Worm (Caenorhabditis elegans) whole organism, L1 larva: ENCODE measurements around the gene Y71H2B.8.

Source experiments
- C04F5.9 ChIP-seq: sonication (generic microtip); optimal IDR thresholded peaks from 2 replicates; lab custom pipeline; 2016; ENCODE audit warnings: missing genetic modification characterization, missing compliant biosample characterization
- C16A3.4 ChIP-seq: fragments of 150-350 bp; optimal IDR thresholded peaks from 2 replicates; lab custom pipeline; 2014; ENCODE audit warnings: missing biosample characterization, missing genetic modification characterization
- C34B4.2 ChIP-seq: sonication (generic microtip); optimal IDR thresholded peaks from 2 replicates; lab custom pipeline; 2017; ENCODE audit warnings: mild to moderate bottlenecking, missing genetic modification characterization, missing compliant biosample characterization
- aly-2 ChIP-seq: fragments of 150-350 bp; optimal IDR thresholded peaks from 2 replicates; lab custom pipeline; 2014; ENCODE audit warnings: missing biosample characterization, missing genetic modification characterization
- ama-1 ChIP-seq: fragments of 150-350 bp; optimal IDR thresholded peaks from 2 replicates; lab custom pipeline; 2014
- blmp-1 ChIP-seq: fragments of 150-350 bp; optimal IDR thresholded peaks from 2 replicates; lab custom pipeline; 2014; ENCODE audit warnings: missing biosample characterization, missing genetic modification characterization
- ceh-63 ChIP-seq: fragments of 200-800 bp; sonication (Bioruptor generic); optimal IDR thresholded peaks from 2 replicates; lab custom pipeline; 2018; ENCODE audit warnings: mild to moderate bottlenecking, missing genetic modification characterization, missing compliant biosample characterization
- ceh-82 ChIP-seq, 3 experiments: fragments of 150-350 bp in 1 of 3; sonication (generic microtip) in 2 of 3; optimal IDR thresholded peaks; 2 replicates each; lab custom pipeline; 2014 to 2017; ENCODE audit warnings: missing biosample characterization in 3 of 3, missing genetic modification characterization in 3 of 3
- ceh-90 ChIP-seq: sonication (generic microtip); optimal IDR thresholded peaks from 2 replicates; lab custom pipeline; 2016; ENCODE audit warnings: missing genetic modification characterization, missing compliant biosample characterization
- dsc-1 ChIP-seq: sonication (generic microtip); optimal IDR thresholded peaks from 2 replicates; lab custom pipeline; 2016; ENCODE audit warnings: mild to moderate bottlenecking, missing genetic modification characterization, missing compliant biosample characterization
- efl-1 ChIP-seq, 4 experiments: fragments of 150-350 bp; optimal IDR thresholded peaks in 3 of 4; peaks in 1 of 4; 1 replicate in 1 of 4; 2 replicates in 3 of 4; lab custom pipeline; 2014; ENCODE audit warnings: missing biosample characterization in 2 of 4, missing genetic modification characterization in 2 of 4, missing genetic modification reagents in 2 of 4
- efl-3 ChIP-seq: fragments of 200-800 bp; sonication (Bioruptor generic); optimal IDR thresholded peaks from 2 replicates; lab custom pipeline; 2018; ENCODE audit warnings: mild to moderate bottlenecking, missing genetic modification characterization, missing compliant biosample characterization
- egl-13 ChIP-seq: sonication (generic microtip); optimal IDR thresholded peaks from 2 replicates; lab custom pipeline; 2016; ENCODE audit warnings: missing genotype, missing genetic modification reagents, missing genetic modification characterization, missing compliant biosample characterization
- elt-2 ChIP-seq: sonication (generic microtip); optimal IDR thresholded peaks from 2 replicates; lab custom pipeline; 2016; ENCODE audit warnings: missing genetic modification characterization, mild to moderate bottlenecking, inconsistent platforms, missing compliant biosample characterization, missing genetic modification reagents
- elt-3 ChIP-seq, 6 experiments: fragments of 150-350 bp in 1 of 6; sonication (generic microtip); optimal IDR thresholded peaks; 2 replicates each; lab custom pipeline; 2017 to 2018; ENCODE audit warnings: missing biosample characterization in 6 of 6, missing genetic modification characterization in 6 of 6, inconsistent platforms in 1 of 6
- ets-5 ChIP-seq: fragments of 200-800 bp; sonication (Bioruptor generic); IDR thresholded peaks from 2 replicates; pipeline ENCODE4 v1.3.6; 2022; ENCODE audit warnings: missing genetic modification characterization, missing compliant biosample characterization
- fkh-4 ChIP-seq: sonication (generic microtip); optimal IDR thresholded peaks from 2 replicates; lab custom pipeline; 2016; ENCODE audit warnings: missing compliant biosample characterization, missing genetic modification characterization, borderline replicate concordance
- fkh-8 ChIP-seq: sonication (generic microtip); optimal IDR thresholded peaks from 2 replicates; lab custom pipeline; 2016; ENCODE audit warnings: mild to moderate bottlenecking, missing genetic modification characterization, missing compliant biosample characterization
- hlh-4 ChIP-seq: sonication (generic microtip); optimal IDR thresholded peaks from 2 replicates; lab custom pipeline; 2016; ENCODE audit warnings: mild to moderate bottlenecking, missing genetic modification characterization, missing compliant biosample characterization
- hpl-2 ChIP-seq: fragments of 150-350 bp; optimal IDR thresholded peaks from 2 replicates; lab custom pipeline; 2014; ENCODE audit warnings: missing biosample characterization, missing genetic modification reagents, missing genetic modification characterization
- isw-1 ChIP-seq: fragments of 200-800 bp; sonication (Bioruptor generic); IDR thresholded peaks from 2 replicates; pipeline ENCODE4 v1.3.6; 2022; ENCODE audit warnings: missing genetic modification characterization, missing compliant biosample characterization
- jun-1 ChIP-seq: fragments of 150-350 bp; optimal IDR thresholded peaks from 2 replicates; lab custom pipeline; 2014; ENCODE audit warnings: missing biosample characterization, missing genetic modification reagents, missing genetic modification characterization
- lin-15B ChIP-seq: fragments of 150-350 bp; sonication (generic microtip); optimal IDR thresholded peaks from 3 replicates; lab custom pipeline; 2014; ENCODE audit warnings: missing biosample characterization, missing genetic modification characterization
- lin-35 ChIP-seq, 2 experiments: fragments of 150-350 bp; optimal IDR thresholded peaks; 2 replicates each; lab custom pipeline; 2014; ENCODE audit warnings: missing biosample characterization in 2 of 2, missing genetic modification characterization in 2 of 2, missing genetic modification reagents in 2 of 2
- lin-39 ChIP-seq: fragments of 150-350 bp; optimal IDR thresholded peaks from 2 replicates; lab custom pipeline; 2014; ENCODE audit warnings: missing biosample characterization, missing genetic modification reagents, missing genetic modification characterization
- lir-3 ChIP-seq: sonication (generic microtip); optimal IDR thresholded peaks from 2 replicates; lab custom pipeline; 2016; ENCODE audit warnings: mild to moderate bottlenecking, missing genetic modification characterization, moderate library complexity, missing compliant biosample characterization; ENCODE audit not compliant: poor library complexity
- mdl-1 ChIP-seq, 2 experiments: fragments of 150-350 bp; optimal IDR thresholded peaks; 2 replicates each; lab custom pipeline; 2014 to 2017; ENCODE audit warnings: missing biosample characterization in 2 of 2, missing genetic modification characterization in 2 of 2, inconsistent platforms in 1 of 2
- mef-2 ChIP-seq: fragments of 150-350 bp; optimal IDR thresholded peaks from 2 replicates; lab custom pipeline; 2014; ENCODE audit warnings: missing biosample characterization, missing genetic modification characterization
- nhr-12 ChIP-seq: sonication (generic microtip); optimal IDR thresholded peaks from 2 replicates; lab custom pipeline; 2017; ENCODE audit warnings: missing biosample characterization, missing genetic modification characterization
- nhr-19 ChIP-seq: fragments of 200-800 bp; sonication (Bioruptor generic); conservative IDR thresholded peaks from 2 replicates; pipeline ENCODE4 v1.3.6; 2022; ENCODE audit warnings: missing genetic modification characterization, missing compliant biosample characterization
- nhr-20 ChIP-seq: sonication (generic microtip); optimal IDR thresholded peaks from 2 replicates; lab custom pipeline; 2016; ENCODE audit warnings: mild to moderate bottlenecking, missing genetic modification characterization, missing compliant biosample characterization
- nhr-237 ChIP-seq: fragments of 150-350 bp; optimal IDR thresholded peaks from 2 replicates; lab custom pipeline; 2014; ENCODE audit warnings: missing biosample characterization, missing genetic modification characterization
- nhr-28 ChIP-seq: fragments of 150-350 bp; optimal IDR thresholded peaks from 2 replicates; lab custom pipeline; 2014; ENCODE audit warnings: missing biosample characterization, missing genetic modification characterization
- nhr-47 ChIP-seq: sonication (generic microtip); optimal IDR thresholded peaks from 2 replicates; lab custom pipeline; 2016; ENCODE audit warnings: mild to moderate bottlenecking, missing genetic modification characterization, moderate library complexity, missing compliant biosample characterization
- nhr-84 ChIP-seq: sonication (generic microtip); optimal IDR thresholded peaks from 2 replicates; lab custom pipeline; 2017; ENCODE audit warnings: missing biosample characterization, missing genetic modification characterization
- nhr-85 ChIP-seq: sonication (generic microtip); peaks from one replicate; lab custom pipeline; 2016; ENCODE audit warnings: missing genetic modification characterization, inconsistent platforms, missing compliant biosample characterization
- nhr-90 ChIP-seq: sonication (generic microtip); optimal IDR thresholded peaks from 2 replicates; lab custom pipeline; 2016; ENCODE audit warnings: mild to moderate bottlenecking, missing genetic modification characterization, missing compliant biosample characterization; ENCODE audit not compliant: poor library complexity
- pax-3 ChIP-seq: fragments of 200-800 bp; sonication (Bioruptor generic); optimal IDR thresholded peaks from 2 replicates; lab custom pipeline; 2018; ENCODE audit warnings: mild to moderate bottlenecking, missing genetic modification characterization, moderate library complexity, missing compliant biosample characterization
- pqm-1 ChIP-seq: sonication (generic microtip); optimal IDR thresholded peaks from 3 replicates; lab custom pipeline; 2017; ENCODE audit warnings: missing biosample characterization, missing genetic modification characterization
- skn-1 ChIP-seq: fragments of 150-350 bp; optimal IDR thresholded peaks from 2 replicates; lab custom pipeline; 2014; ENCODE audit warnings: missing biosample characterization, missing genetic modification characterization
- snpc-4 ChIP-seq: fragments of 150-350 bp; optimal IDR thresholded peaks from 2 replicates; lab custom pipeline; 2014; ENCODE audit warnings: missing biosample characterization, missing genetic modification characterization
- snu-23 ChIP-seq: sonication (generic microtip); optimal IDR thresholded peaks from 2 replicates; lab custom pipeline; 2016; ENCODE audit warnings: missing genetic modification characterization, missing compliant biosample characterization
- sox-4 ChIP-seq: sonication (generic microtip); optimal IDR thresholded peaks from 2 replicates; lab custom pipeline; 2016; ENCODE audit warnings: missing genetic modification characterization, missing compliant biosample characterization
- sptf-1 ChIP-seq: fragments of 150-350 bp; optimal IDR thresholded peaks from 2 replicates; lab custom pipeline; 2014; ENCODE audit warnings: missing biosample characterization, missing genetic modification characterization
- sup-37 ChIP-seq: fragments of 200-800 bp; sonication (Bioruptor generic); optimal IDR thresholded peaks from 2 replicates; lab custom pipeline; 2018; ENCODE audit warnings: mild to moderate bottlenecking, missing genetic modification characterization, missing compliant biosample characterization
- swsn-7 ChIP-seq: sonication (generic microtip); optimal IDR thresholded peaks from 2 replicates; lab custom pipeline; 2016; ENCODE audit warnings: missing genetic modification characterization, missing compliant biosample characterization
- tbx-2 ChIP-seq: sonication (generic microtip); optimal IDR thresholded peaks from 2 replicates; lab custom pipeline; 2016; ENCODE audit warnings: missing genetic modification characterization, missing compliant biosample characterization
- unc-130 ChIP-seq: fragments of 150-350 bp; optimal IDR thresholded peaks from 2 replicates; lab custom pipeline; 2017; ENCODE audit warnings: missing biosample characterization, missing genetic modification characterization, inconsistent platforms
- unc-62 ChIP-seq: fragments of 150-350 bp; optimal IDR thresholded peaks from 2 replicates; lab custom pipeline; 2014; ENCODE audit warnings: missing biosample characterization, missing genetic modification reagents, missing genetic modification characterization
- unc-86 ChIP-seq: sonication (generic microtip); optimal IDR thresholded peaks from 2 replicates; lab custom pipeline; 2016; ENCODE audit warnings: missing genetic modification characterization, missing compliant biosample characterization
- xbp-1 ChIP-seq: sonication (generic microtip); optimal IDR thresholded peaks from 2 replicates; lab custom pipeline; 2016; ENCODE audit warnings: missing genetic modification characterization, missing compliant biosample characterization
- zip-4 ChIP-seq: fragments of 200-800 bp; sonication (Bioruptor generic); optimal IDR thresholded peaks from 2 replicates; lab custom pipeline; 2018; ENCODE audit warnings: mild to moderate bottlenecking, missing genetic modification characterization, moderate library complexity, missing compliant biosample characterization
- ztf-11 ChIP-seq, 2 experiments: sonication (generic microtip); optimal IDR thresholded peaks; 2 replicates each; lab custom pipeline; 2016 to 2017; ENCODE audit warnings: missing genetic modification characterization in 2 of 2, missing biosample characterization in 1 of 2, missing compliant biosample characterization in 1 of 2
- ztf-4 ChIP-seq: fragments of 150-350 bp; optimal IDR thresholded peaks from 2 replicates; lab custom pipeline; 2014; ENCODE audit warnings: missing biosample characterization, missing genetic modification characterization

The Y71H2B.8 gene

ce11 chrIII:2619559-2619958, 40.5 kb downstream of the Y71H2B.8 start, which contains the start of gene ppfr-4:
TSS of gene ppfr-4 (plus strand) at chrIII:2619936.
- no peak for TF ChIP-seq pax-3
- peak; percentile 26 for TF ChIP-seq lin-39 (tag; lab: Kevin White, UChicago)
- no peak for TF ChIP-seq snpc-4 (tag; lab: Kevin White, UChicago)
- no peak for TF ChIP-seq nhr-20
- TF ChIP-seq ceh-90 (tag; lab: Kevin White, UChicago): no peak
- TF ChIP-seq fkh-8 (tag; lab: Kevin White, UChicago): no peak
- no peak for TF ChIP-seq skn-1 (tag; lab: Kevin White, UChicago)
- no peak for TF ChIP-seq C34B4.2
- TF ChIP-seq swsn-7 (tag; lab: Kevin White, UChicago): no peak
- TF ChIP-seq elt-2 (tag; lab: Kevin White, UChicago): no peak
- no peak for TF ChIP-seq aly-2 (tag; lab: Kevin White, UChicago)
- TF ChIP-seq efl-3 (GFP tag; lab: Kevin White, UChicago): no peak
- TF ChIP-seq fkh-4 (tag; lab: Kevin White, UChicago): no peak
- no peak for TF ChIP-seq ztf-4 (tag; lab: Kevin White, UChicago)
- no peak for TF ChIP-seq lir-3 (tag; lab: Kevin White, UChicago)
- TF ChIP-seq sup-37 (GFP tag; lab: Kevin White, UChicago): no peak
- no peak for TF ChIP-seq ets-5 (GFP tag; lab: Robert Waterston, UW)
- TF ChIP-seq hpl-2 (GFP tag; lab: Kevin White, UChicago): no peak
- no peak for TF ChIP-seq lin-15B (tag; lab: Kevin White, UChicago)
- no peak for TF ChIP-seq nhr-12 (tag; lab: Kevin White, UChicago)
- no peak for TF ChIP-seq unc-62 (GFP tag; lab: Kevin White, UChicago)
- no peak for TF ChIP-seq hlh-4 (tag; lab: Kevin White, UChicago)
- no peak for TF ChIP-seq ama-1 (lab: Kevin White, UChicago)
- TF ChIP-seq zip-4 (GFP tag; lab: Kevin White, UChicago): no peak
- TF ChIP-seq blmp-1 (tag; lab: Kevin White, UChicago): peak; percentile 9
- peak; percentile 2 for TF ChIP-seq nhr-47 (tag; lab: Kevin White, UChicago)
- no peak for TF ChIP-seq nhr-237 (tag; lab: Kevin White, UChicago)
- no peak for TF ChIP-seq nhr-28
- peak; percentile 39 for TF ChIP-seq nhr-85 (tag; lab: Kevin White, UChicago)
- no peak for TF ChIP-seq nhr-84 (tag; lab: Kevin White, UChicago)
- TF ChIP-seq unc-86 (tag; lab: Kevin White, UChicago): no peak
- TF ChIP-seq dsc-1 (tag; lab: Kevin White, UChicago): peak; percentile 15
- TF ChIP-seq mdl-1 (tag; optimal IDR thresholded peaks at IDR 0.05; lab: Kevin White, UChicago): no peak
- no peak for TF ChIP-seq unc-130 (tag; lab: Kevin White, UChicago)
- no peak for TF ChIP-seq nhr-19 (GFP tag; lab: Robert Waterston, UW)
- peak; percentile 31 for TF ChIP-seq snu-23 (GFP tag; lab: Kevin White, UChicago)
- no peak for TF ChIP-seq pqm-1 (tag; lab: Kevin White, UChicago)
- no peak for TF ChIP-seq C04F5.9 (tag; lab: Kevin White, UChicago)
- TF ChIP-seq sptf-1 (tag; lab: Kevin White, UChicago): no peak
- TF ChIP-seq lin-35 (GFP tag; optimal IDR thresholded peaks at IDR 0.05; lab: Kevin White, UChicago): peak; percentile 34 to 41
- TF ChIP-seq elt-3 (tag; optimal IDR thresholded peaks at IDR 0.05; lab: Kevin White, UChicago): no peak
- TF ChIP-seq tbx-2: peak; percentile 28
- TF ChIP-seq ceh-63 (GFP tag; lab: Kevin White, UChicago): no peak
- TF ChIP-seq xbp-1 (tag; lab: Kevin White, UChicago): no peak
- TF ChIP-seq egl-13 (tag; lab: Kevin White, UChicago): no peak
- peak; percentile 31 to 54 for TF ChIP-seq efl-1 (optimal IDR thresholded peaks at IDR 0.05; lab: Kevin White, UChicago)
- TF ChIP-seq efl-1 (GFP tag; optimal IDR thresholded peaks at IDR 0.05 in 1 of 2; lab: Kevin White, UChicago): peak; percentile 48 to 85
- peak in 1 of 3 experiments; percentile 5 for TF ChIP-seq ceh-82 (tag; optimal IDR thresholded peaks at IDR 0.05; lab: Kevin White, UChicago)
- TF ChIP-seq jun-1: no peak
- peak; percentile 2 for TF ChIP-seq nhr-90 (tag; lab: Kevin White, UChicago)
- no peak for TF ChIP-seq isw-1
- peak; percentile 15 for TF ChIP-seq C16A3.4 (tag; lab: Kevin White, UChicago)
- no peak for TF ChIP-seq mef-2 (tag; lab: Kevin White, UChicago)
- TF ChIP-seq ztf-11 (tag; optimal IDR thresholded peaks at IDR 0.05; lab: Kevin White, UChicago): no peak
- no peak for TF ChIP-seq sox-4 (tag; lab: Kevin White, UChicago)
